Worm (Caenorhabditis elegans): ENCODE measurements around the gene F25H9.6.

ce11 chrV:13476350-13476749, 8.2 kb upstream of the F25H9.6 start, which contains the start of gene T10G3.8:
- no peak for TF ChIP-seq pqm-1 (tag; optimal IDR thresholded peaks at IDR 0.05)
- no peak for TF ChIP-seq ztf-11 (tag; optimal IDR thresholded peaks at IDR 0.05)
- no peak for TF ChIP-seq mdl-1 (tag; optimal IDR thresholded peaks at IDR 0.05)
- TF ChIP-seq sptf-1 (tag; optimal IDR thresholded peaks at IDR 0.05) = no peak
- TF ChIP-seq lir-3 (tag; optimal IDR thresholded peaks at IDR 0.05; ENCODE audit: poor library complexity) = no peak
- no peak for TF ChIP-seq unc-86 (tag; optimal IDR thresholded peaks at IDR 0.05)
- no peak for TF ChIP-seq dsc-1 (tag; optimal IDR thresholded peaks at IDR 0.05)
- no peak for TF ChIP-seq elt-2 (tag; optimal IDR thresholded peaks at IDR 0.05)
- TF ChIP-seq efl-1 (optimal IDR thresholded peaks at IDR 0.05) = no peak
- peak in 1 of 2 experiments; percentile 66 for TF ChIP-seq efl-1 (GFP tag; optimal IDR thresholded peaks at IDR 0.05 in 1 of 2)
- TF ChIP-seq aly-2 (tag; optimal IDR thresholded peaks at IDR 0.05) = no peak
- no peak for TF ChIP-seq lin-14 (GFP tag; optimal IDR thresholded peaks at IDR 0.05)
